Worm (Caenorhabditis elegans): ENCODE data around the gene sym-4.

sym-4 gene

ce11 chrX:14118762-14119161 lies 50.7 kb downstream of the sym-4 start:
- TF ChIP-seq hlh-1 (tag; optimal IDR thresholded peaks at IDR 0.05) (no peak), drap-1 (GFP tag; optimal IDR thresholded peaks at IDR 0.05) (no peak), nhr-28 (tag; optimal IDR thresholded peaks at IDR 0.05) (no peak), unc-39 (tag; optimal IDR thresholded peaks at IDR 0.05) (no peak), mab-5 (tag; optimal IDR thresholded peaks at IDR 0.05) (no peak), pha-4 (tag; optimal IDR thresholded peaks at IDR 0.05) (no peak), unc-120 (tag; optimal IDR thresholded peaks at IDR 0.05; ENCODE audit: poor library complexity, severe bottlenecking) (no peak), nhr-12 (tag; optimal IDR thresholded peaks at IDR 0.05) (no peak), mls-2 (tag; optimal IDR thresholded peaks at IDR 0.05) (no peak)

- TF ChIP-seq pha-4 (tag; optimal IDR thresholded peaks at IDR 0.05) (no peak), lin-13 (tag; optimal IDR thresholded peaks at IDR 0.05) (peak; percentile 39), lin-32 (GFP tag; optimal IDR thresholded peaks at IDR 0.05) (peak; percentile 90), unc-62 (GFP tag; optimal IDR thresholded peaks at IDR 0.05) (peak; percentile 40), elt-1 (tag; optimal IDR thresholded peaks at IDR 0.05; ENCODE audit: borderline replicate concordance, insufficient read depth) (no peak), blmp-1 (tag; optimal IDR thresholded peaks at IDR 0.05) (peak; percentile 76), zip-8 (tag; optimal IDR thresholded peaks at IDR 0.05) (no peak), cnd-1 (tag; optimal IDR thresholded peaks at IDR 0.05) (peak; percentile 95), nhr-28 (tag; optimal IDR thresholded peaks at IDR 0.05) (no peak), unc-39 (tag; optimal IDR thresholded peaks at IDR 0.05) (no peak), M03D4.4 (tag; optimal IDR thresholded peaks at IDR 0.05) (peak; percentile 95), ceh-39 (tag; optimal IDR thresholded peaks at IDR 0.05) (no peak), drap-1 (GFP tag; optimal IDR thresholded peaks at IDR 0.05) (peak; percentile 93), mep-1 (tag; optimal IDR thresholded peaks at IDR 0.05) (no peak), unc-120 (tag; optimal IDR thresholded peaks at IDR 0.05; ENCODE audit: poor library complexity, severe bottlenecking) (peak; percentile 90), bed-3 (GFP tag; optimal IDR thresholded peaks at IDR 0.05) (peak; percentile 84), ces-1 (GFP tag; optimal IDR thresholded peaks at IDR 0.05) (no peak), nhr-76 (tag; optimal IDR thresholded peaks at IDR 0.05) (no peak), nhr-237 (tag; optimal IDR thresholded peaks at IDR 0.05) (no peak), ceh-43 (GFP tag; optimal IDR thresholded peaks at IDR 0.05) (peak; percentile 91), snpc-4 (tag; optimal IDR thresholded peaks at IDR 0.05) (no peak), ham-2 (GFP tag; optimal IDR thresholded peaks at IDR 0.05) (peak; percentile 82), mls-2 (tag; optimal IDR thresholded peaks at IDR 0.05) (peak; percentile 97), mab-5 (tag; optimal IDR thresholded peaks at IDR 0.05) (no peak), nhr-2 (tag; optimal IDR thresholded peaks at IDR 0.05) (no peak), flh-1 (GFP tag; optimal IDR thresholded peaks at IDR 0.05) (peak; percentile 82), ceh-83 (GFP tag; optimal IDR thresholded peaks at IDR 0.05) (peak; percentile 97), sptf-1 (tag; optimal IDR thresholded peaks at IDR 0.05) (peak; percentile 96), elt-3 (tag; optimal IDR thresholded peaks at IDR 0.05) (no peak), lsy-2 (tag; optimal IDR thresholded peaks at IDR 0.05) (no peak), hlh-1 (tag; optimal IDR thresholded peaks at IDR 0.05) (peak; percentile 51), tbx-8 (GFP tag; optimal IDR thresholded peaks at IDR 0.05) (peak; percentile 89), ztf-11 (tag; optimal IDR thresholded peaks at IDR 0.05) (peak; percentile 32), sem-2 (GFP tag; optimal IDR thresholded peaks at IDR 0.05) (peak; percentile 89), nhr-12 (tag; optimal IDR thresholded peaks at IDR 0.05) (no peak)
Observed at ce11 chrX:14115480-14116161, 53.8 kb downstream of the sym-4 start, which contains the start of gene F28H6.7. TSS of gene F28H6.7 (plus strand) at chrX:14116111.

Data from whole organism, mixed stage, embryonic.